Fruit fly (Drosophila melanogaster): ENCODE measurements around the gene CG33722.

The CG33722 gene

dm6 chr3R:8264302-8265080, 20.6 kb downstream of the CG33722 start, which contains the start of the genes RPA1 and Mcm2 (continued):
- no peak for TF ChIP-seq CG17568 (GFP tag; optimal IDR thresholded peaks at IDR 0.05)
- peak; percentile 82 for TF ChIP-seq CG14710 (tag; optimal IDR thresholded peaks at IDR 0.05)
- peak; percentile 93 for TF ChIP-seq NFAT (GFP tag; IDR thresholded peaks at IDR 0.05)
- no peak for TF ChIP-seq lab (GFP tag; optimal IDR thresholded peaks at IDR 0.05)
- TF ChIP-seq danr (GFP tag; IDR thresholded peaks at IDR 0.05) = no peak; the same call in 1 of the 2 replicates
- TF ChIP-seq YL-1 (GFP tag; optimal IDR thresholded peaks at IDR 0.05) = peak; percentile 65
- TF ChIP-seq fru (optimal IDR thresholded peaks at IDR 0.05) = no peak
- peak; percentile 38 for TF ChIP-seq psq (GFP tag; optimal IDR thresholded peaks at IDR 0.05)
- no peak for TF ChIP-seq eve (GFP tag; optimal IDR thresholded peaks at IDR 0.05)
- no peak for TF ChIP-seq Sin3A (optimal IDR thresholded peaks at IDR 0.05)
- TF ChIP-seq hbn (GFP tag; IDR thresholded peaks at IDR 0.05; ENCODE audit: partially characterized antibody) = no peak
- peak; percentile 10; the same call in 1 of the 3 replicates for TF ChIP-seq Opbp (GFP tag; IDR thresholded peaks at IDR 0.05; ENCODE audit: partially characterized antibody)
- peak; percentile 68 for TF ChIP-seq chn (GFP tag; optimal IDR thresholded peaks at IDR 0.05)
- peak; percentile 89 for TF ChIP-seq CG10543 (GFP tag; optimal IDR thresholded peaks at IDR 0.05)
- peak; percentile 93 for TF ChIP-seq CoRest (tag; optimal IDR thresholded peaks at IDR 0.05)
- TF ChIP-seq ERR (GFP tag; optimal IDR thresholded peaks at IDR 0.05) = no peak
- peak; percentile 71 for TF ChIP-seq ssp (GFP tag; IDR thresholded peaks at IDR 0.05)
- 0 out of 2 replicates have a peak, but pooled peaks have one; percentile 19 for TF ChIP-seq gsb (GFP tag; IDR thresholded peaks at IDR 0.05)
- peak; percentile 36 for TF ChIP-seq Myb (GFP tag; optimal IDR thresholded peaks at IDR 0.05)
- TF ChIP-seq bowl (GFP tag; IDR thresholded peaks at IDR 0.05) = no peak
- TF ChIP-seq pho (GFP tag; optimal IDR thresholded peaks at IDR 0.05) = peak; percentile 68
- no peak for TF ChIP-seq vnd (GFP tag; IDR thresholded peaks at IDR 0.05; ENCODE audit: partially characterized antibody)
- TF ChIP-seq CG11695 (GFP tag; IDR thresholded peaks at IDR 0.05) = peak; percentile 60; the same call in 1 of the 3 replicates
- peak; percentile 32 for TF ChIP-seq Mad (GFP tag; optimal IDR thresholded peaks at IDR 0.05)
- TF ChIP-seq CG1233 (GFP tag; optimal IDR thresholded peaks at IDR 0.05) = peak; percentile 73
- TF ChIP-seq CG1647 (GFP tag; optimal IDR thresholded peaks at IDR 0.05) = no peak
- TF ChIP-seq CG12769 (tag; optimal IDR thresholded peaks at IDR 0.05) = no peak
- no peak for TF ChIP-seq hth (optimal IDR thresholded peaks at IDR 0.05)
- TF ChIP-seq seq (GFP tag; IDR thresholded peaks at IDR 0.05) = peak; percentile 43; the same call in 1 of the 2 replicates
- no peak for TF ChIP-seq CG34376 (GFP tag; optimal IDR thresholded peaks at IDR 0.05)
- peak; percentile 40 for TF ChIP-seq CG6654 (GFP tag; optimal IDR thresholded peaks at IDR 0.05)
- TF ChIP-seq CG6791 (GFP tag; IDR thresholded peaks at IDR 0.05; ENCODE audit: partially characterized antibody) = peak; percentile 43; the same call in 1 of the 3 replicates
- peak; percentile 67 for TF ChIP-seq D19B (GFP tag; optimal IDR thresholded peaks at IDR 0.05)
- no peak for TF ChIP-seq h (optimal IDR thresholded peaks at IDR 0.05)
- TF ChIP-seq pnt (GFP tag; optimal IDR thresholded peaks at IDR 0.05) = peak; percentile 45
- no peak for TF ChIP-seq grn (GFP tag; optimal IDR thresholded peaks at IDR 0.05)
- TF ChIP-seq CG7556 (GFP tag; optimal IDR thresholded peaks at IDR 0.05) = peak; percentile 75
- no peak for TF ChIP-seq hkb (optimal IDR thresholded peaks at IDR 0.05)
- no peak; the same call in 1 of the 2 replicates for TF ChIP-seq hkb (GFP tag; IDR thresholded peaks at IDR 0.05)
- TF ChIP-seq CG6854 (GFP tag; optimal IDR thresholded peaks at IDR 0.05) = no peak
- 0 out of 3 replicates have a peak, but pooled peaks have one; percentile 64 for TF ChIP-seq CG11093 (GFP tag; IDR thresholded peaks at IDR 0.05)
- no peak for TF ChIP-seq cad (GFP tag; optimal IDR thresholded peaks at IDR 0.05)
- TF ChIP-seq CG17829 (tag; optimal IDR thresholded peaks at IDR 0.05) = peak; percentile 81
- peak; percentile 21; the same call in 1 of the 2 replicates for TF ChIP-seq CG13287 (GFP tag; IDR thresholded peaks at IDR 0.05; ENCODE audit: partially characterized antibody)
- no peak for TF ChIP-seq hb (GFP tag; IDR thresholded peaks at IDR 0.05; ENCODE audit: partially characterized antibody)
- no peak for TF ChIP-seq mirr (GFP tag; optimal IDR thresholded peaks at IDR 0.05)
- peak; percentile 10 for TF ChIP-seq CG17186 (GFP tag; optimal IDR thresholded peaks at IDR 0.05)
- peak; percentile 41 for TF ChIP-seq CG4617 (GFP tag; optimal IDR thresholded peaks at IDR 0.05; ENCODE audit: borderline replicate concordance)
- 0 out of 3 replicates have a peak, but pooled peaks have one; percentile 6 for TF ChIP-seq C15 (GFP tag; IDR thresholded peaks at IDR 0.05)
- TF ChIP-seq ac (GFP tag; optimal IDR thresholded peaks at IDR 0.05) = no peak
